Worm (Caenorhabditis elegans): ENCODE results near the gene ntr-2.
"Not testable (repeated sequence)": the region's sequence is repeated elsewhere in the genome, so short reads cannot be mapped to it uniquely, and the experiment has no call there.

DNA sequence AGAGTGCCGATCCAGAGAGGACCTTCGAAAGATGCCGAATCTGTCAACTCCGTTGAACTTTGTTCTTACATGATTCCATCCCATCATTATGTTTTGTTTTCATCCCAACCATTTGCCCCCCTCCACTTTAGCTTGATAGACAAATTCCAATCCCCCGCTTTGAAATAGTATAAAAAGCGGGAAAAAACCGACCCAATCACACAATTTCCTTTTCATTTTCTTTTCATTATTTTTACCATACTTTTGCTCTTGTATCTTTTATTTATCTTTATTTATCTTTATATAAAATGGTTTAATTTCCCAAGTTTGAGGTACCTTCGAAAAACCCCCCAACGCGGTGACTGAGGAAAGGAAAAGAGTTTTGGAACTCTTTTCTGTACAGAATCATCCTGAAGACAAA lies 37.8 kb upstream of the ntr-2 start, which contains the start of gene F20D1.22:
- not testable (repeated sequence) for TF ChIP-seq him-1, W03F9.2 (tag; optimal IDR thresholded peaks at IDR 0.05)

Measured in whole organism, L4/young adult.